Fruit fly (Drosophila melanogaster) S2 (cell line): ENCODE measurements around the gene mTerf5.

ENCODE experiments used
- CG8478 ChIP-seq: fragments of >200 bp; optimal IDR thresholded peaks from 2 replicates; lab custom pipeline; 2018
- CTCF ChIP-seq, 2 experiments: fragments of >200 bp; optimal IDR thresholded peaks; 2 replicates each; lab custom pipeline; 2018

DNA sequence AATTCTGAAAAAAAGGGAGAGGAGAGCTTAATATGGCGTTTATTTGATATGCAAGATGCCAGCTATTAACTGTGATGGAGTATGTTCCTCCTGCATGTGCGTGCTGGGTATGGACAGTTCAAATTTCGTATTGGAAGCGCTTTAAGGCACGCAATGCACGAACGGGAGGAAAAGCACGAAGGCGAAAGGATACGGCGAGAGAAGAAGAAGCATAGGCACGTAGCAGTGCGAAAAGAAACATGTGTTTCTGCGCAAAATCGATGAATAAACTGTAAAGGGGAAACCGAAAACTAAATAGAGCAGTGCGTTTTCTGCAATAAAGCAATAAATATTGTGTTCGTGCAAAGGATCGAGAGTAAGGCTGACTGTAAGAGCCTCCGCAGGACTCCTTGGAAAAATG is 7.6 kb downstream of the mTerf5 start, which contains the start of gene CG14314:
- no peak for TF ChIP-seq CTCF (optimal IDR thresholded peaks at IDR 0.05; lab: Kevin White, UChicago)
- no peak for TF ChIP-seq CG8478 (lab: Kevin White, UChicago)
